Fruit fly (Drosophila melanogaster) whole organism: ENCODE results near the gene CG4020.

ENCODE experiments used
- CG8478 ChIP-seq: fragments of >200 bp; optimal IDR thresholded peaks from 2 replicates; lab custom pipeline; 2018; ENCODE audit warnings: inconsistent platforms
- Dll ChIP-seq: fragments of >200 bp; optimal IDR thresholded peaks from 2 replicates; lab custom pipeline; 2017
- EcR ChIP-seq, 2 experiments: fragments of >200 bp; optimal IDR thresholded peaks; 2 replicates each; lab custom pipeline; 2017; ENCODE audit warnings: missing biosample characterization in 2 of 2, missing genetic modification characterization in 2 of 2, missing genetic modification reagents in 2 of 2
- pan ChIP-seq: fragments of >200 bp; optimal IDR thresholded peaks from 2 replicates; lab custom pipeline; 2017
- psq ChIP-seq: fragments of >200 bp; optimal IDR thresholded peaks from 2 replicates; lab custom pipeline; 2017
- usp ChIP-seq: fragments of >200 bp; optimal IDR thresholded peaks from 2 replicates; lab custom pipeline; 2017; ENCODE audit warnings: missing biosample characterization, missing genetic modification characterization, mixed read lengths

CG4020 gene

DNA sequence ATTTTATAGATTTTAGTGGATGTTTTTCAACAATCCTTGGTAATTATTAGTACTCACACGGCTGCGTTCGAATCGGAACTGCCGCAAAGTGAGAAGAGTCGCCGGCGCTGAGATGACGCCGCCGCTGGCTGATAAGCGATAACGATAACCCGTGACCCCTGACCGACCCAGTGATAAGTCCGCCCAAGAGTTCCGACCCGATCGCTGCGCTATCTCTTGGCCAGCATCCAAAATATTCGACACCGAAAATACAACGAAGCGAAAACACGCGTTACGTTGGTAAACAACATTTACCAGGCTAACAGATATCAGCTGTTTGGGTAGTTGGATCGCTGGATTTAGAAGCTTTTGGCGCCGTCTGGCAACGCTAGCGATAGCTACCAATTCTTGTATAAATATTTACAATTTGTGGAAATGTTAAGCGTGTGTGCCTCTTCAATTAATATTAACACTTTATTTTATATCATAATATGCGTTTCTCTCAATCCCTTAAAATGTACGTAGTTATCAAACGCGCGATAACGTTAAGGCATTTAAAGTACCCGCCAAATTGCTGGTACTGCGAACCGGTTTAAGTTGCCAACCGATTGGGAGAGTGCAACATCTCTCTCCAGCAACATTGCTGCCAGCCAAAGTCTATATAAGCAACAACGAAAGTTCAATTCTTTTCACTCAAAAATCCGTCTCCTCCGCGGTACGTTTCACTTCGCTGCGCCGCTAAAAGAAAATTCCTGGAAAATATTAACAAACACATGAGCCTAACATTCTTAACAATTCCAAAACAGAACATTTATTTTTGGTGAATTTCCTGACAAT, 11.2 kb downstream of the CG4020 start, which contains the start of the genes Shmt and CG3726:
Gene Shmt (minus strand): TSS at position 304 of the 816 bp plus-strand sequence.
Gene CG3726 (plus strand): TSS at position 604 of the 816 bp plus-strand sequence.
- TF ChIP-seq pan (lab: Kevin White, UChicago) (no peak), CG8478 (lab: Kevin White, UChicago) (no peak), Dll (no peak), psq (no peak), EcR (GFP tag; optimal IDR thresholded peaks at IDR 0.05; lab: Kevin White, UChicago) (no peak), usp (GFP tag; lab: Kevin White, UChicago) (no peak)

DNA sequence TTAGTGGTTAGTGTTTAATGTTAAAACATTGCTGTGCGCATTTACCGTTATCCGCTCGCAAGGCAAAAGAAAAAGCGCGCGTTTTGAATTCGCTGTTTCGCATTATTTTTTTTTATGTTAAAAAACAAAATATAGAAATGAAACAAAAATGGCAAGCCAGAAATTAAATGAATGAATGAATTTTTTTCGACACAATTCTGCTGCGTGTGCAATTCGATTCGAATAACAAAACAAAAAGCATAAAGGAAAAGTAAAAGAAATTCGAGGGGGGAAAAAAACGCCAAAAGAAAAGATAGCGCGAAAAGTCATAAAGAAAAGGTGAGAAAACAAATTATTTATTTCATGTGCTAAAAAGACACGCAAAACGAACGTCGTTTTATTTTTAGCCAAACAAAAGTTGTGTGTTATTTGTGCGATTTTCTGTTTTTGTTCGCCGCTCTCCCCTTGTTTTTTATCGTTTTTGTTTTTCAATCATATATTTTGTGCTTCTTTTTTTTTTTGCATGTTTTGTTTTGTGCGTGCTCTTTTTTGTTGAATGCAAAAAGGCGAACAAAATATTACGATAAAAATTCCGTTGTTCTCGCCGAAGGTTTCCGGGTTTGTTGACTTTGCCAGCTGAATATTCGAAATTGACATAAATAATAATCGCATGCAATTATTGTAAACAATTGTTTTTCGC, 11.9 kb downstream of the CG4020 start:
- TF ChIP-seq pan (lab: Kevin White, UChicago) (no peak), psq (no peak), CG8478 (lab: Kevin White, UChicago) (no peak), usp (GFP tag; lab: Kevin White, UChicago) (no peak), Dll (no peak), EcR (GFP tag; optimal IDR thresholded peaks at IDR 0.05; lab: Kevin White, UChicago) (no peak)

DNA sequence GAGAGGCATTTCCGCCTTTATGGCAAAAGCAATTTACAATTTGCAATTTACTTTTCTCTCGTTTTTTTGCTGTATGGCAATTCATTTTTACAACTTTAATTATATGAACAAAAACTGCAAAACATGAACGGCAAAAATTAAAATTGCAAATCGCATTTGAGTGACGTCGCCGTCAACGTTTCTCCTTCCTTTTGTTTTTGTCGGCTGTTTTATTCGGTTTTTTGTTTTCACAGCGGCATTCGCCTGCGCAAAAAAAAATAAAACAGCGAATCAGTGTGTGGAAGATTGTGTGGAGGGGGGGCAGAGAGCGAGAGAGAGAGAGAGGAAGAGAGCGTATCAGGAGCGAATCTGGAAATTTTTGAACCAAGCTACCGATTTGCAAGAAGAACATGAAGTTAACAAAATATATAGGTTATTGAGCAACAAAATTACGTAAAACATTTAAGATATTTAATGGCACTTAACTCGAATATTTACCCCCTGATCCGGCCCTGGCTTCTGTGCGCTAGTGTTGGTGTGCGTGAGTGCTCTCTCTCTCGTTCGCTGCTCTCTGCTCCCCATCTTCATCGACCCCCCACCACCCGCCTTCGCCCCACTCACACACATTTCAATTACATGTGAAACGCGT, 13.1 kb downstream of the CG4020 start:
- TF ChIP-seq EcR (GFP tag; optimal IDR thresholded peaks at IDR 0.05; lab: Kevin White, UChicago) (no peak), pan (lab: Kevin White, UChicago) (no peak), usp (GFP tag; lab: Kevin White, UChicago) (no peak), CG8478 (lab: Kevin White, UChicago) (no peak), psq (peak; percentile 35), Dll (no peak)

DNA sequence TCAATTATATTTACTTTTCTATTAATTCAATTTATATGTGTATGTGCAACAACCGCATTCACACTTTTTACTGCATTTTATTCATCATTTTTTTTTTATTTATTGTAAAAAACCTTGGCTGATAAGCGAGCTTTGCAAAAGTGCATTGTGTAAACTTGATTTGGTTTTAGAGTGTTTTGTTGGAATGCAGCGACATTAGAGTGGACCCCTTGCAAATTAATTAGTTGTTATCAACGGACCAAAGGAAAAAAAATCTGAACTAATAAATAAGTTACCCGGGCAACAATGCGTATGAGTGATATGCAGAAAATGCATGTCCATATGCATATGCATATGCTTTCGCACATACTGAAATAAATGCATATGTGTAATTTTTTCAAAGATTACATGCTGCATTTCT, 15.4 kb downstream of the CG4020 start:
- TF ChIP-seq Dll (no peak), pan (lab: Kevin White, UChicago) (no peak), CG8478 (lab: Kevin White, UChicago) (no peak), EcR (GFP tag; optimal IDR thresholded peaks at IDR 0.05; lab: Kevin White, UChicago) (no peak), usp (GFP tag; lab: Kevin White, UChicago) (no peak), psq (no peak)

DNA sequence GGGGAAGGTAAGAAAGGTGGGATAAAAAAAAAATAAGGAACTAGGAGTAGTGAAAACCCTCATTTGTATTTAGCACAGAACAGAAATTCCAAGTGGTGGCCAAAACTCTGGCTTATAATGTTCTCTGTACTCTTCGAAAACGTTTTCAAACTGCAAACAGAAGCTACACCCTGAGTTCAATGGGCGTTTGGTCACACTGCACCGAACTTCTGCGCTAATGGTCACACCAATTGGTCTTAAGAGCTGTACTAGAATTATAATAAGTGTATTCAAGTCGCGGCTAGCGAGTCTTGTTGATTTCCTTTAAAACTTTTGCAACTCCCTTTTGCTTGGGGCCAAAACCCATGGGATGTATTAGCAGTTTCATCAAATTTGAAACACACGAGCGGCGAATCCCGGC, 16.5 kb downstream of the CG4020 start:
- no peak for TF ChIP-seq usp (GFP tag; lab: Kevin White, UChicago)
- TF ChIP-seq EcR (GFP tag; optimal IDR thresholded peaks at IDR 0.05; lab: Kevin White, UChicago) = no peak
- TF ChIP-seq psq = no peak
- TF ChIP-seq CG8478 (lab: Kevin White, UChicago) = no peak
- no peak for TF ChIP-seq Dll
- TF ChIP-seq pan (lab: Kevin White, UChicago) = no peak

DNA sequence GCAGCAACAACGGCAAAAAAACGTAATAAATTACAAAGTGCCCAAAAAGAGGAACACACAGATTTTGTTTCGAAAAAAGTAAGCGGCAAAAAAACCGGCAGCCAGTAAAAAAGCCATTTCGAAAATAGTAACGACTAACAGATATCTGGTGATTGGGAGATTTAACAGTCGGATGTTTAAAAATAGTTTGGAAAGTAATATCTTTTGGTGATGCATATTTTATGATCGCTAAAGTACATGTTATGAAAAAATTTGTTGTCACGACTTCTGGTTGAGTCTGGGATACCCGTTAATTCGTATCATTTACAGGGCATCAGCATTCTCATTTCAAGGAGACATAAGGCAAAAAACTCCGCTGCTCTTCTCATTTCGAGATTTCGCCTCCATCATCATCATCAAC, 17.6 kb downstream of the CG4020 start:
- TF ChIP-seq usp (GFP tag; lab: Kevin White, UChicago) (no peak), pan (lab: Kevin White, UChicago) (peak; percentile 64)

DNA sequence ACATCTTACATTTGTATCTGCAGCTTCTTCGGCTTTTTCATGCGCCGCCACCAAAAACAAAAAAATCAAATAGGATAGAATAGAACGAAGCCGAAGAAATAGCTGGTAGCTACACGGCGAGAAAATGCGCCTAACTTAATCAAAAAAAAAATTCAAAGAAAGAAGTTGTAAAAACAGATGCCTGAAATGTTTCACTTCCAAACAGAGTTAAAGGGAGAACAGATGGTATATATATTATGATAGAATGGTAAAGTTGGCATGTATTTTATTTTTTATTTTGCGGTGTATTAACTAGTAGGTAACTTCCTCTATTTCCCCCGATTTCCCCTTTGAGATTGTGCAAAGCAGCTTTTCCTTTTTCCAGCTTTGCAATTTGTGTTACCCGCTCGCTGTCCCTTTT, 18.8 kb downstream of the CG4020 start:
- TF ChIP-seq Dll (no peak), psq (no peak), EcR (GFP tag; optimal IDR thresholded peaks at IDR 0.05; lab: Kevin White, UChicago) (no peak), usp (GFP tag; lab: Kevin White, UChicago) (no peak), CG8478 (lab: Kevin White, UChicago) (no peak), pan (lab: Kevin White, UChicago) (no peak)

DNA sequence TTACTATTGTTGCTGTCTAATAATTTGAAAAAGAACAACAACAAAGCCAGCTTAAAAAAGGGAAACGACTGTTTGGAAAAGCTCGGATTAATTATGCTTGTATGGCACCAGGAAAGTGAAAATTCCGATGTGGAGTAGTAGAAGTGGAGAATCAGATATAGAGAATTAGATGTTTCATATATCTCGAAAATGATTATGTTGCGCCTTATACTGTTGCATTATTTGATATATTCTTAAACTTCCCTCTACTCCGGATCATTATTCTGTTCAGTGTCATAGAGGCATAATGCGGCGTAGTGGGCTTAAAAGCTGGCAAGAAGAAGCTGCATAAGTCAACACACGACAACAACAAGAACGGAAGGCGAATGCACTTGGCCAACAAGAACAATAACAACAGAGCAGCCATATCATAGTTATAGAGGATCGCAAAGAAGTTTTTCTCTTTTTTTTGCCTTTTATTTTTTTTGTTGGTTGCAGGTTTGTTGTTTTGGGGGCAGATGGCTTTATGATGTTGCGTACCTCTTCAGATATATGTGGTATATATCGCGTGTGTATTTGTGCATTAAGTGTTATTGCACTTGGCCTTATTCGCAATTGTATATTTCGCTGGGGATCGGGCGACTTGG, 20.4 kb downstream of the CG4020 start:
- TF ChIP-seq EcR (GFP tag; optimal IDR thresholded peaks at IDR 0.05; lab: Kevin White, UChicago) = peak in 1 of 2 experiments; percentile 51
- no peak for TF ChIP-seq pan (lab: Kevin White, UChicago)

DNA sequence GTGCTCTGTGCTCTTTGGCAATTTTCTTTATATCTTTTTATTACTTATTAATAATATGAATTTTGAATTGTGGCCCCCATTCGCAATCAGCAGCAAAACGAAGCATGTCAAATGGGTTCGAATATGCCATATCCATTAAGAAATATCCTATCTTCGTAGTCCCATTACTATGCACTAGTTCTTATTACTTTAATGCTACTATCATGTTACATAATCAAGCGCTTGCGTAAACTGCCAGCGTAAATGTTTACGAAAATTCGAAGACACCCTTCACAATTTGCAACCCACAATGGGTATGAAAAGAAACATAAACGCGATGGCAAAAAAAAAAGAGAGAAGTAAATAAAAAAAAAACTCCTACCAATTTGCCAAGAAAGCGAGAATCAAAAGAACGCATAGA, 21.2 kb downstream of the CG4020 start:
- TF ChIP-seq EcR (GFP tag; optimal IDR thresholded peaks at IDR 0.05; lab: Kevin White, UChicago) (no peak), psq (no peak), Dll (no peak), pan (lab: Kevin White, UChicago) (no peak), usp (GFP tag; lab: Kevin White, UChicago) (no peak), CG8478 (lab: Kevin White, UChicago) (no peak)

DNA sequence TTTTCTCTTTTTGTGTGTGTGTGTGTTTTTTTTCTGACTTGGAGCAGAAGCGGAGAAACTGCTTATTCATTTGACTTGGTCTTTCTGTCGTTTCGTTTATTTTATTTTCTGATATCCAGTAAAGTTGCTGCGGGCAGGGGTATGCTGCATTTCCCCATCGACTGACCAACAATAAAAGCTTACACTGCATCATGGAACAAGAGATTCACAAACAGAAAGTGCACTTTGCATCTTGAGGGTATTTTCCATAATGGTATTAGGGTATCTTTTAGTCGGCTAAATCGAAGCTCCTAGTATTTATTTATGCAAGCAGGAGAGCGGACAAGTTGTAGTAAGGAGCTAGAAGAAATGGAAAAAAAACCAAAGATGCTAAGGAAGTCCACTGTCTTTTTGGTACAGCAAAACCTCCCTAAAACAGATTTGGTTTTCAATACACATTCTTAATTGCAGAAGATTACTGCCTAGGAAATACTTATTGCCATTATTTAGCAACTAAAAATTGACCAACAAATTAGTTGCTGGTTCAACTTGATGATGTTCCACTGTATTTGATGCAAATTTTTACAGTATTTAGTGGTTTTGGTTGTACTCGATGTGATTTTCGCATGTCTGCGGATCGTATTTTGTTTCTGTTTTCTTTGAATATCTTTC, 26.9 kb downstream of the CG4020 start:
- TF ChIP-seq usp (GFP tag; lab: Kevin White, UChicago) (no peak), EcR (GFP tag; optimal IDR thresholded peaks at IDR 0.05; lab: Kevin White, UChicago) (no peak), Dll (no peak), CG8478 (lab: Kevin White, UChicago) (no peak), pan (lab: Kevin White, UChicago) (no peak), psq (no peak)

DNA sequence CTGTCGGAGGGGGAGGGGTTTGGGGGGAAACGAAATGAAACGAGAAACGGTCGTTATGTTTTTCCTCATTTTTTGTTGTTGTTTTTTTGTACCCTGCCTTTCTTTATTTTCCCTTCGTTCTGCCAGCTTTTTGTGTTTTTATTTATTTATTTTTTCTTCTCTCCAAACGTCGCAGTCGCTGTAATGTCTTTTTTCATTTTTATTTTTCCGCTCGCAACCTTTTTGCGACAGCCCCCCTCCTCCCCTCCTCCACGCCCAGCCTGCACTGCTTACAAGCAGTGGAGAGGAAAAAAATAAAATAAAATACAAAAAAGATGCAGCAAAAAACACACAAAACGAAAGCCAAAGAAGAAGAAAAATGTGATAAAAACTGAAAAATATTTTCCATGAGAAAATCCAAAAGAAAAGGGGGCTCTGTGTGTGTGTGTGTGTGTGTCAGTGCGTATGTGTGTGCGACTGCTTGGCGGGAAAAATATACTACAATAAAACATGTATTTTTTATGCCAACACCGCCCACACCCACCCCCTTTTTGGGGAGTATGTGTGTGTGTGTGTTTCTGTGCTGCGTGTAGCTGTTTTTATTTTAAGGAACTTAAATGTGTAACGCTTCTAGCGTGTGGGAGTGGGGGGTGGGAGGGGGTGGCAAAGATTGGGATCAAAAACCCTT, 29.7 kb downstream of the CG4020 start:
- TF ChIP-seq EcR (GFP tag; optimal IDR thresholded peaks at IDR 0.05; lab: Kevin White, UChicago) (no peak), pan (lab: Kevin White, UChicago) (no peak), usp (GFP tag; lab: Kevin White, UChicago) (no peak), Dll (no peak), CG8478 (lab: Kevin White, UChicago) (no peak), psq (no peak)
